Worm (Caenorhabditis elegans): Measurements from ENCODE around the gene F55C12.19.

DNA sequence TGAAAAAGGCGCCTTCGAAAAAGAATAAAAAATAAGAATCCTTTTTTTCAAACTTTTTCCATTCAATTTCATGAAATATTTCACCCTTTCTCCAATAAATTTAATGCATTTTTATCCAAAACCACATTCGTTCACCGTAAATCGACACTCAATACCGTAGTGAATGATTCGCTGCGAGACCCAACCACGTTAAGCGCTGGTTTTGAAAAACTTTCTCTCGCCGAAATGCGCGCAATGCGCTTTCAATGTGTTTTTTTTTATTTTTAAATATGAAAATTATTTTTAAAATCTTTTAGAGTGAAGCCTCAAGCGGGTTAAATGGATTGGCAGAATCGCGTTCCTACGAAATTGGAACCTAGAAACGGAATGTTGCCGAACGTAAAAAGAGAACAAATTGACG is 40.3 kb downstream of the F55C12.19 start, which contains the start of gene F59G1.8:
- TF ChIP-seq scrt-1 (GFP tag; IDR thresholded peaks at IDR 0.05) (no peak), ama-1 (optimal IDR thresholded peaks at IDR 0.05) (no peak), F13C5.2 (tag; optimal IDR thresholded peaks at IDR 0.05) (no peak), tbx-37 (GFP tag; conservative IDR thresholded peaks at IDR 0.05) (no peak), hmg-4 (GFP tag; optimal IDR thresholded peaks at IDR 0.05) (no peak)

All from whole organism, early embryonic.